Worm (Caenorhabditis elegans) whole organism, midembryonic: ENCODE data around the gene fbxa-60.

ENCODE experiments used
- T22C8.4 ChIP-seq: fragments of 200-800 bp; sonication (Bioruptor generic); IDR thresholded peaks from 2 replicates; pipeline ENCODE4 v1.3.6; 2022; ENCODE audit warnings: missing genetic modification characterization, missing compliant biosample characterization
- cog-1 ChIP-seq: sonication (generic microtip); optimal IDR thresholded peaks from 2 replicates; lab custom pipeline; 2016; ENCODE audit warnings: missing genetic modification characterization, missing compliant biosample characterization
- flt-1 ChIP-seq: fragments of 200-800 bp; sonication (Bioruptor generic); IDR thresholded peaks from 2 replicates; pipeline ENCODE4 v1.3.6; 2022; ENCODE audit warnings: missing genetic modification characterization, missing compliant biosample characterization
- klf-2 ChIP-seq: fragments of 200-800 bp; sonication (Bioruptor generic); conservative IDR thresholded peaks from 2 replicates; pipeline ENCODE4 v1.3.6; 2022; ENCODE audit warnings: missing genetic modification reagents, missing genetic modification characterization, missing compliant biosample characterization
- med-1 ChIP-seq: sonication (generic microtip); optimal IDR thresholded peaks from 2 replicates; lab custom pipeline; 2017; ENCODE audit warnings: missing genetic modification characterization, mild to moderate bottlenecking, missing compliant biosample characterization, antibody characterized with exemption, missing genetic modification reagents; ENCODE audit not compliant: insufficient read depth
- ref-1 ChIP-seq: fragments of 200-800 bp; sonication (Bioruptor generic); conservative IDR thresholded peaks from 2 replicates; pipeline ENCODE4 v1.3.6; 2022; ENCODE audit warnings: missing genetic modification reagents, missing genetic modification characterization, missing compliant biosample characterization
- tab-1 ChIP-seq: fragments of 200-800 bp; sonication (Bioruptor generic); IDR thresholded peaks from 2 replicates; pipeline ENCODE4 v1.3.6; 2022; ENCODE audit warnings: missing genetic modification characterization, missing compliant biosample characterization
- ztf-23 ChIP-seq: fragments of 200-800 bp; sonication (Bioruptor generic); IDR thresholded peaks from 2 replicates; pipeline ENCODE4 v1.3.6; 2022; ENCODE audit warnings: missing genetic modification reagents, missing genetic modification characterization, missing compliant biosample characterization
- ztf-29 ChIP-seq: fragments of 200-800 bp; sonication (Bioruptor generic); IDR thresholded peaks from 2 replicates; pipeline ENCODE4 v1.3.6; 2022; ENCODE audit warnings: missing genetic modification reagents, missing genetic modification characterization, missing compliant biosample characterization

The fbxa-60 gene

ce11 chrIII:901148-901547, 45.0 kb downstream of the fbxa-60 start, which contains the start of gene sucl-2:
sucl-2 (minus strand) TSS chrIII:901412.
- TF ChIP-seq flt-1 (GFP tag; lab: Robert Waterston, UW) (no peak), med-1 (GFP tag; lab: Kevin White, UChicago) (no peak), cog-1 (tag; lab: Kevin White, UChicago) (no peak), ztf-23 (no peak), ztf-29 (GFP tag; lab: Robert Waterston, UW) (no peak), T22C8.4 (no peak), ref-1 (no peak), klf-2 (GFP tag; lab: Robert Waterston, UW) (no peak), tab-1 (GFP tag; lab: Robert Waterston, UW) (no peak)

ce11 chrIII:900134-900533, 46.0 kb downstream of the fbxa-60 start:
- TF ChIP-seq ztf-29 (GFP tag; lab: Robert Waterston, UW) (no peak), cog-1 (tag; lab: Kevin White, UChicago) (no peak), med-1 (GFP tag; lab: Kevin White, UChicago) (no peak), flt-1 (GFP tag; lab: Robert Waterston, UW) (no peak), tab-1 (GFP tag; lab: Robert Waterston, UW) (no peak), klf-2 (GFP tag; lab: Robert Waterston, UW) (no peak), ztf-23 (no peak), ref-1 (no peak), T22C8.4 (no peak)

ce11 chrIII:896904-897303, 49.2 kb downstream of the fbxa-60 start:
- TF ChIP-seq T22C8.4 = no peak
- TF ChIP-seq flt-1 (GFP tag; lab: Robert Waterston, UW) = no peak
- TF ChIP-seq klf-2 (GFP tag; lab: Robert Waterston, UW) = no peak
- TF ChIP-seq ref-1 = no peak
- TF ChIP-seq ztf-23 = no peak
- TF ChIP-seq ztf-29 (GFP tag; lab: Robert Waterston, UW) = no peak
- no peak for TF ChIP-seq tab-1 (GFP tag; lab: Robert Waterston, UW)
- TF ChIP-seq med-1 (GFP tag; lab: Kevin White, UChicago) = no peak
- no peak for TF ChIP-seq cog-1 (tag; lab: Kevin White, UChicago)

- TF ChIP-seq ref-1 (no peak), tab-1 (GFP tag; lab: Robert Waterston, UW) (no peak), ztf-23 (no peak), med-1 (GFP tag; lab: Kevin White, UChicago) (no peak), T22C8.4 (no peak), ztf-29 (GFP tag; lab: Robert Waterston, UW) (no peak), flt-1 (GFP tag; lab: Robert Waterston, UW) (no peak), cog-1 (tag; lab: Kevin White, UChicago) (no peak), klf-2 (GFP tag; lab: Robert Waterston, UW) (no peak)
These were observed 50.6 kb downstream of the fbxa-60 start, which contains the start of the genes ztf-18 and F23H11.2 for ce11 chrIII:895525-895924. ztf-18 (minus strand) TSS chrIII:895712. F23H11.2 (plus strand) TSS chrIII:895747.
